Worm (Caenorhabditis elegans) whole organism, L4 larva: Measurements from ENCODE around the gene nmat-1.

ENCODE experiments used
- F10B5.3 ChIP-seq: sonication (generic microtip); optimal IDR thresholded peaks from 2 replicates; lab custom pipeline; 2016; ENCODE audit warnings: mild to moderate bottlenecking, missing genetic modification characterization, missing compliant biosample characterization
- Y48G9A.11 ChIP-seq: fragments of 200-800 bp; sonication (Bioruptor generic); IDR thresholded peaks from 2 replicates; pipeline ENCODE4 v1.3.6; 2022; ENCODE audit warnings: missing genetic modification reagents, missing genetic modification characterization, missing compliant biosample characterization
- Y75B8A.6 ChIP-seq: fragments of 200-800 bp; sonication (Bioruptor generic); IDR thresholded peaks from 2 replicates; pipeline ENCODE4 v1.3.6; 2022; ENCODE audit warnings: missing genetic modification reagents, missing genetic modification characterization, missing compliant biosample characterization
- aha-1 ChIP-seq: fragments of 150-350 bp; peaks from one replicate; lab custom pipeline; 2014; ENCODE audit warnings: missing biosample characterization, missing genetic modification characterization
- ama-1 ChIP-seq: fragments of 150-350 bp; optimal IDR thresholded peaks from 2 replicates; lab custom pipeline; 2014; ENCODE audit warnings: inconsistent platforms, mixed read lengths
- ceh-32 ChIP-seq: sonication (generic microtip); optimal IDR thresholded peaks from 2 replicates; lab custom pipeline; 2016; ENCODE audit warnings: mild to moderate bottlenecking, missing genetic modification characterization, missing compliant biosample characterization; ENCODE audit not compliant: poor library complexity
- ces-1 ChIP-seq: fragments of 150-350 bp; sonication (generic microtip); optimal IDR thresholded peaks from 4 replicates; lab custom pipeline; 2014; ENCODE audit warnings: missing biosample characterization, missing genetic modification reagents, missing genetic modification characterization
- daf-16 ChIP-seq, 3 experiments: sonication (generic microtip); optimal IDR thresholded peaks; 2 replicates each; lab custom pipeline; 2016 to 2017; ENCODE audit warnings: missing genetic modification characterization in 3 of 3, missing genetic modification reagents in 3 of 3, mild to moderate bottlenecking in 2 of 3, missing compliant biosample characterization in 2 of 3, missing biosample characterization in 1 of 3, moderate library complexity in 1 of 3
- dmd-6 ChIP-seq: fragments of 200-800 bp; sonication (Bioruptor generic); IDR thresholded peaks from 2 replicates; pipeline ENCODE4 v1.3.6; 2022; ENCODE audit warnings: missing genetic modification reagents, missing genetic modification characterization, missing compliant biosample characterization
- duxl-1 ChIP-seq: sonication (generic microtip); optimal IDR thresholded peaks from 2 replicates; lab custom pipeline; 2016; ENCODE audit warnings: mild to moderate bottlenecking, missing genetic modification characterization, moderate library complexity, missing compliant biosample characterization; ENCODE audit not compliant: poor library complexity
- dve-1 ChIP-seq: sonication (generic microtip); optimal IDR thresholded peaks from 2 replicates; lab custom pipeline; 2017; ENCODE audit warnings: antibody characterized with exemption, mild to moderate bottlenecking, missing genetic modification characterization, missing compliant biosample characterization; ENCODE audit not compliant: insufficient read depth
- fkh-10 ChIP-seq: fragments of 150-350 bp; optimal IDR thresholded peaks from 2 replicates; lab custom pipeline; 2014; ENCODE audit warnings: missing biosample characterization, missing genetic modification reagents, missing genetic modification characterization
- hif-1 ChIP-seq, 2 experiments: sonication (generic microtip); optimal IDR thresholded peaks; 2 replicates each; lab custom pipeline; 2016 to 2017; ENCODE audit warnings: missing compliant biosample characterization in 2 of 2, missing genetic modification characterization in 2 of 2, missing genetic modification reagents in 2 of 2, missing genotype in 2 of 2, mild to moderate bottlenecking in 1 of 2
- hlh-11 ChIP-seq: fragments of 200-800 bp; sonication (Bioruptor generic); optimal IDR thresholded peaks from 2 replicates; lab custom pipeline; 2018; ENCODE audit warnings: mild to moderate bottlenecking, missing genetic modification characterization, missing compliant biosample characterization
- hlh-30 ChIP-seq: sonication (generic microtip); optimal IDR thresholded peaks from 2 replicates; lab custom pipeline; 2017; ENCODE audit warnings: antibody characterized with exemption, mild to moderate bottlenecking, missing genetic modification characterization, missing compliant biosample characterization; ENCODE audit not compliant: insufficient read depth
- lin-1 ChIP-seq: fragments of 200-800 bp; sonication (Bioruptor generic); IDR thresholded peaks from 2 replicates; pipeline ENCODE4 v1.3.6; 2022; ENCODE audit warnings: missing genetic modification reagents, missing genetic modification characterization, missing compliant biosample characterization
- lin-29 ChIP-seq: fragments of 200-800 bp; sonication (Bioruptor generic); IDR thresholded peaks from 2 replicates; pipeline ENCODE4 v1.3.6; 2022; ENCODE audit warnings: missing genetic modification reagents, missing genetic modification characterization, missing compliant biosample characterization
- lin-38 ChIP-seq: fragments of 200-800 bp; sonication (Bioruptor generic); IDR thresholded peaks from 2 replicates; pipeline ENCODE4 v1.3.6; 2022; ENCODE audit warnings: missing genetic modification reagents, missing genetic modification characterization, missing compliant biosample characterization
- lin-39 ChIP-seq: fragments of 150-350 bp; optimal IDR thresholded peaks from 2 replicates; lab custom pipeline; 2014; ENCODE audit warnings: missing biosample characterization, missing genetic modification reagents, missing genetic modification characterization
- lsy-2 ChIP-seq, 2 experiments: fragments of 150-350 bp in 1 of 2; sonication (generic microtip) in 1 of 2; optimal IDR thresholded peaks; 2 replicates each; lab custom pipeline; 2014 to 2017; ENCODE audit warnings: missing biosample characterization in 2 of 2, missing genetic modification characterization in 2 of 2
- madf-5 ChIP-seq, 2 experiments: fragments of 200-800 bp; sonication (Bioruptor generic); IDR thresholded peaks; 2 replicates each; pipeline ENCODE4 v1.3.6; 2022; ENCODE audit warnings: missing compliant biosample characterization in 2 of 2, missing genetic modification characterization in 2 of 2
- mep-1 ChIP-seq: fragments of 150-350 bp; sonication (generic microtip); optimal IDR thresholded peaks from 3 replicates; lab custom pipeline; 2014; ENCODE audit warnings: missing biosample characterization, missing genetic modification characterization
- mxl-2 ChIP-seq: fragments of 200-800 bp; sonication (Bioruptor generic); conservative IDR thresholded peaks from 2 replicates; pipeline ENCODE4 v1.3.6; 2022; ENCODE audit warnings: missing genetic modification reagents, missing genetic modification characterization, missing compliant biosample characterization
- nhr-102 ChIP-seq: sonication (generic microtip); optimal IDR thresholded peaks from 2 replicates; lab custom pipeline; 2016; ENCODE audit warnings: mild to moderate bottlenecking, missing genetic modification characterization, moderate library complexity, missing compliant biosample characterization
- nhr-25 ChIP-seq: sonication (generic microtip); optimal IDR thresholded peaks from 2 replicates; lab custom pipeline; 2017; ENCODE audit warnings: missing genetic modification characterization, mild to moderate bottlenecking, missing compliant biosample characterization, antibody characterized with exemption, moderate library complexity, borderline replicate concordance; ENCODE audit not compliant: insufficient read depth
- nhr-28 ChIP-seq: fragments of 150-350 bp; optimal IDR thresholded peaks from 2 replicates; lab custom pipeline; 2014; ENCODE audit warnings: missing biosample characterization, missing genetic modification characterization
- nhr-42 ChIP-seq: fragments of 200-800 bp; sonication (Bioruptor generic); IDR thresholded peaks from 2 replicates; pipeline ENCODE4 v1.3.6; 2022; ENCODE audit warnings: missing genetic modification characterization, missing compliant biosample characterization
- nhr-48 ChIP-seq: sonication (generic microtip); optimal IDR thresholded peaks from 2 replicates; lab custom pipeline; 2016; ENCODE audit warnings: mild to moderate bottlenecking, missing genetic modification characterization, missing compliant biosample characterization
- php-3 ChIP-seq: fragments of 200-800 bp; sonication (Bioruptor generic); IDR thresholded peaks from 2 replicates; pipeline ENCODE4 v1.3.6; 2022; ENCODE audit warnings: missing genetic modification reagents, missing genetic modification characterization, missing compliant biosample characterization
- pqm-1 ChIP-seq: sonication (generic microtip); optimal IDR thresholded peaks from 2 replicates; lab custom pipeline; 2017; ENCODE audit warnings: missing biosample characterization, missing genetic modification characterization
- rbr-2 ChIP-seq: sonication (generic microtip); optimal IDR thresholded peaks from 2 replicates; lab custom pipeline; 2016; ENCODE audit warnings: missing genotype, missing genetic modification characterization, missing compliant biosample characterization
- saeg-2 ChIP-seq: fragments of 200-800 bp; sonication (Bioruptor generic); IDR thresholded peaks from 2 replicates; pipeline ENCODE4 v1.3.6; 2022; ENCODE audit warnings: missing genetic modification reagents, missing genetic modification characterization, missing compliant biosample characterization
- tra-1 ChIP-seq: fragments of 200-800 bp; sonication (Bioruptor generic); IDR thresholded peaks from 2 replicates; pipeline ENCODE4 v1.3.6; 2022; ENCODE audit warnings: missing genetic modification reagents, missing genetic modification characterization, missing compliant biosample characterization
- unc-62 ChIP-seq, 3 experiments: fragments of 150-350 bp in 1 of 3; sonication (generic microtip); optimal IDR thresholded peaks in 2 of 3; peaks in 1 of 3; 1 replicate in 1 of 3; 2 replicates in 2 of 3; lab custom pipeline; 2014 to 2017; ENCODE audit warnings: missing biosample characterization in 3 of 3, missing genetic modification characterization in 3 of 3, missing genetic modification reagents in 3 of 3, missing genotype in 1 of 3
- zag-1 ChIP-seq: fragments of 150-350 bp; optimal IDR thresholded peaks from 2 replicates; lab custom pipeline; 2014; ENCODE audit warnings: missing biosample characterization, missing genetic modification characterization
- zfp-2 ChIP-seq: sonication (generic microtip); optimal IDR thresholded peaks from 2 replicates; lab custom pipeline; 2016; ENCODE audit warnings: mild to moderate bottlenecking, missing genetic modification characterization, missing compliant biosample characterization
- zfp-3 ChIP-seq: fragments of 200-800 bp; sonication (Bioruptor generic); conservative IDR thresholded peaks from 2 replicates; pipeline ENCODE4 v1.3.6; 2022; ENCODE audit warnings: missing genetic modification reagents, missing genetic modification characterization, missing compliant biosample characterization

nmat-1 gene

DNA sequence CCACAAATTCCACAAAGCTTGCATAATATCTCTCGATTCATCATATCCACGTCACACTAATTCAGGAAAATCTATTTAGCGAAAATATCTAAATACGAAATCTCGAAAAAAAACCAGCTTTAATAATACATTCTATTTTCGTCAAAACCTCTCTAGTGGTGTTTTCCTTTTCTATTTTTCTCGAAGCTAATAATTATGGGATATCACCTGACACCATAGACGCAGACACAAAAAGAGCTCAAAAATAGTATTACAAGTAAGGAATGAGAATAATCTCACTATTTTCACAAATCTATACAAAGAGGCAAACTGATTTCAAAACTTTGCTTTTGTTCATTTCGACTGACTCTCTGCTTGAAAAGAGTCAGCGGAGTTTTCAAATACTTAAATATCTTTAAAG, 48.8 kb downstream of the nmat-1 start:
- TF ChIP-seq zag-1 (tag; lab: Kevin White, UChicago) = no peak
- TF ChIP-seq hlh-30 (tag; lab: Kevin White, UChicago) = peak; percentile 3

DNA sequence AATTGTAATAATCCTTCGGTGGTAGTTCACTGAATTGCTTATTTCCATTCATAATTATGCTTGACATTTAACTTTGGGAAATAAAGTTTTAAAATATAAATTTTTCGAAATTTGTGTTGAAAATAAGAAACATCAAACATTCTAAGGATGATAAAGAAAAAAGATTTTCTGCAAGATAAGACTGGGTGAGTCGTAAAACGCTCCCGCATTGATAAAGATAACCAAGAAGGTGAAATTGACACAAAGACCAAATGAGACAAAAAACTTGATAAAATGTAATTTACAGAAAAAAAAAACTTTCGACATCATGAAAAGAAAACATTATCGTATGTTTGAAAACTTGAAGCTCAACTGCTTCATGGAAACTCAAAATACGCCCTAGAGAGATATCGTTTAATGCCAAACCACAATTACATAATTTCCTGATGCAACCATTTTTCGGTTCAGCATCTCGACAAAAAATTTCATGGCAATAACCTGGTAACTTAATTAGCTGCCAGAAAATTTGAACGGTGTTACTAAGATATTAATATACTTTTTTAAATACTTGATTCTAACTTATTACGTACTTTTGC, 49.7 kb downstream of the nmat-1 start:
- peak; percentile 78 for TF ChIP-seq pqm-1 (tag; lab: Kevin White, UChicago)
- TF ChIP-seq nhr-28 (tag; lab: Kevin White, UChicago) = peak; percentile 81
- no peak for TF ChIP-seq rbr-2 (tag; lab: Kevin White, UChicago)
- no peak for TF ChIP-seq fkh-10 (GFP tag; lab: Kevin White, UChicago)
- no peak for TF ChIP-seq madf-5 (GFP tag; IDR thresholded peaks at IDR 0.05; lab: Robert Waterston, UW)
- peak in 1 of 2 experiments; percentile 70 for TF ChIP-seq unc-62 (GFP tag; optimal IDR thresholded peaks at IDR 0.05 in 1 of 2; lab: Kevin White, UChicago)
- no peak for TF ChIP-seq unc-62 (tag; optimal IDR thresholded peaks at IDR 0.05; lab: Kevin White, UChicago)
- no peak for TF ChIP-seq ces-1
- TF ChIP-seq hlh-11 = peak; percentile 56
- TF ChIP-seq F10B5.3 (tag; lab: Kevin White, UChicago) = no peak
- peak; percentile 77 for TF ChIP-seq dmd-6
- TF ChIP-seq nhr-102 (tag; lab: Kevin White, UChicago) = peak; percentile 26
- peak; percentile 61 for TF ChIP-seq tra-1
- 0 out of 2 replicates have a peak, but pooled peaks have one; percentile 19 for TF ChIP-seq saeg-2 (GFP tag; lab: Robert Waterston, UW)
- TF ChIP-seq lin-1 = peak; percentile 16
- TF ChIP-seq nhr-25 (tag; lab: Kevin White, UChicago) = peak; percentile 6
- no peak for TF ChIP-seq ceh-32 (tag; lab: Kevin White, UChicago)
- no peak for TF ChIP-seq lin-39 (tag; lab: Kevin White, UChicago)
- peak in 1 of 2 experiments; percentile 65 for TF ChIP-seq hif-1 (tag; optimal IDR thresholded peaks at IDR 0.05; lab: Kevin White, UChicago)
- peak; percentile 21 for TF ChIP-seq mep-1 (tag; lab: Kevin White, UChicago)
- peak; percentile 12 for TF ChIP-seq duxl-1 (tag; lab: Kevin White, UChicago)
- peak; percentile 31; the same call in 1 of the 2 replicates for TF ChIP-seq nhr-42 (GFP tag; lab: Robert Waterston, UW)
- TF ChIP-seq ama-1 = peak; percentile 15
- peak; percentile 7 for TF ChIP-seq nhr-48 (tag; lab: Kevin White, UChicago)
- TF ChIP-seq php-3 (GFP tag; lab: Robert Waterston, UW) = peak; percentile 83
- TF ChIP-seq Y48G9A.11 (GFP tag; lab: Robert Waterston, UW) = 0 out of 2 replicates have a peak, but pooled peaks have one; percentile 43
- TF ChIP-seq mxl-2 (GFP tag; lab: Robert Waterston, UW) = no peak
- TF ChIP-seq lin-38 (GFP tag; lab: Robert Waterston, UW) = 0 out of 2 replicates have a peak, but pooled peaks have one; percentile 29
- TF ChIP-seq daf-16 (GFP tag; optimal IDR thresholded peaks at IDR 0.05; lab: Kevin White, UChicago) = no peak
- peak; percentile 80 for TF ChIP-seq daf-16 (tag; optimal IDR thresholded peaks at IDR 0.05; lab: Kevin White, UChicago)
- TF ChIP-seq aha-1 (tag; lab: Kevin White, UChicago) = peak; percentile 46
- peak; percentile 81 for TF ChIP-seq dve-1 (tag; lab: Kevin White, UChicago)
- TF ChIP-seq lsy-2 (tag; optimal IDR thresholded peaks at IDR 0.05; lab: Kevin White, UChicago) = peak in 1 of 2 experiments; percentile 20
- TF ChIP-seq zfp-3 (GFP tag; lab: Robert Waterston, UW) = peak; percentile 84

DNA sequence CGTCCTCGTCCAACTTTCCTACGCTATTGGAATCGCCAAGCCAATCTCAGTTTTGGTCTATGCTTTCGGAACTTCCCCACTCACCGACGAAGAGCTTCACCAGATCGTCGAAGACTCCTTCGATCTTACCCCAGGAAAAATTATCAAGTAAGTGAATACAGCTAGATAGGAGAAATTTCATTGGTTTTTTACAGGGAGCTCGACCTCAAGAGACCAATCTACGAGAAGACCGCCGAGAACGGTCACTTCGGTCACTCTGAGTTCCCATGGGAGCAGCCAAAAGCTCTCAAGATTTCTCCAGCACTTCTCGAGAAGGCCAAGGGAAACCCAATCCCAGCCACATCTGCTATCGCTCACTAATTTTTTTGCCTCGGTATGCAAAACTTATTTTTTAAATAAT, 50.8 kb downstream of the nmat-1 start:
- no peak for TF ChIP-seq lsy-2 (tag; optimal IDR thresholded peaks at IDR 0.05; lab: Kevin White, UChicago)
- TF ChIP-seq lin-29 (GFP tag; lab: Robert Waterston, UW) = no peak
- TF ChIP-seq aha-1 (tag; lab: Kevin White, UChicago) = peak; percentile 96
- no peak for TF ChIP-seq Y75B8A.6 (GFP tag; lab: Robert Waterston, UW)
- TF ChIP-seq ama-1 = peak; percentile 57
- no peak for TF ChIP-seq zfp-2 (tag; lab: Kevin White, UChicago)
- TF ChIP-seq dve-1 (tag; lab: Kevin White, UChicago) = no peak
